Worm (Caenorhabditis elegans): ENCODE data around the gene C06E1.11.

DNA sequence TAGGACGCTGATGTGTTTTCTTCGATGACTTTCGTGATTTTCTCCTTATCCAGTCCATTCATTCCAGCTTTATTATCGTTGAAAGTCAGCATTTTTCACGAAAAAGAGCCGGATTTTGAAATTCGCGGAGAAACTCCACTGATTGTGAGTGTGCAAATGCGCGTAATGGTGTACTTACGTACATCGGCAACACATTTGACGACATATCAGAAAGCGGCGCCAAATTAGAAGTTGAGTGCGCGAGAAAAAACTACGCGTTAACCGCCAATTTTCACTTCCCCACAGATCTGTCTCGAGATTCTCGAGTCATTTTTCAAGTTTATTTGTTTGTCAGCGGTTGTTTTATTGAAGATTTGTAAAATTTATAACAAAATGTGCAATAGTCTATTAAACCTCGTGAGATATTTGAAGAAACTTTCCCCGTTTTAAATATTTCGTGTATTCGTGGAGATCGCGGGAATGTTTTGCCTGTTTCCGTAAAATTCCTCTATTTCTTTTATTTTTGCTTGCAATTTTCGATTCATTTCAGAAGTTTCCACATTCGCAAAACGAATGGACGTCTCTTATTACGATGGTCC is 12.0 kb upstream of the C06E1.11 start, which contains the start of the genes polk-1 and gpr-1:
- TF ChIP-seq T22C8.4 (GFP tag; IDR thresholded peaks at IDR 0.05) (no peak), tab-1 (GFP tag; IDR thresholded peaks at IDR 0.05) (no peak)

Measured in whole organism, midembryonic.